Fruit fly (Drosophila melanogaster): ENCODE data around the gene Ziz.

- TF ChIP-seq CG8478 (optimal IDR thresholded peaks at IDR 0.05) (no peak), CTCF (optimal IDR thresholded peaks at IDR 0.05) (no peak)
Measured at dm6 chr2L:7495294-7495986, 667 bp downstream of the Ziz start.

All from S2 (cell line).